Fruit fly (Drosophila melanogaster) whole organism, embryonic: Measurements from ENCODE around the gene CG14277.

Experiments
- CG10462 ChIP-seq: fragments of 200-800 bp; sonication (Bioruptor generic); optimal IDR thresholded peaks from 2 replicates; lab custom pipeline; 2016; ENCODE audit warnings: missing biosample characterization, missing genetic modification characterization
- CG11696 ChIP-seq: fragments of 200-800 bp; sonication (Bioruptor generic); IDR thresholded peaks from 2 replicates; pipeline ENCODE4 v1.3.6; 2022; ENCODE audit warnings: missing biosample characterization, missing genetic modification characterization
- CG13296 ChIP-seq: fragments of 200-800 bp; sonication (Bioruptor generic); optimal IDR thresholded peaks from 3 replicates; lab custom pipeline; 2018; ENCODE audit warnings: missing biosample characterization, mild to moderate bottlenecking, missing genetic modification characterization
- CG14014 ChIP-seq: fragments of 200-800 bp; sonication (Bioruptor generic); IDR thresholded peaks from 2 replicates; pipeline ENCODE4 v1.3.6; 2022; ENCODE audit warnings: missing biosample characterization, missing genetic modification characterization
- CG14441 ChIP-seq: fragments of 200-800 bp; sonication (Bioruptor generic); IDR thresholded peaks from 2 replicates; pipeline ENCODE4 v1.3.6; 2022; ENCODE audit warnings: missing biosample characterization, missing genetic modification characterization
- CG1603 ChIP-seq: fragments of 200-800 bp; sonication (Bioruptor generic); optimal IDR thresholded peaks from 2 replicates; lab custom pipeline; 2019; ENCODE audit warnings: missing biosample characterization, mild to moderate bottlenecking, missing genetic modification characterization, moderate library complexity
- CG16815 ChIP-seq: fragments of 200-800 bp; sonication (Bioruptor generic); optimal IDR thresholded peaks from 3 replicates; lab custom pipeline; 2017; ENCODE audit warnings: missing biosample characterization, mild to moderate bottlenecking, missing genetic modification characterization
- CG18476 ChIP-seq: fragments of 200-800 bp; sonication (Bioruptor generic); optimal IDR thresholded peaks from 2 replicates; lab custom pipeline; 2016; ENCODE audit warnings: missing biosample characterization, mild to moderate bottlenecking, missing genetic modification characterization
- CG18764 ChIP-seq: fragments of 200-800 bp; sonication (Bioruptor generic); optimal IDR thresholded peaks from 3 replicates; lab custom pipeline; 2016; ENCODE audit warnings: missing biosample characterization, missing genetic modification characterization
- CG32767 ChIP-seq: fragments of 200-800 bp; sonication (Bioruptor generic); IDR thresholded peaks from 2 replicates; pipeline ENCODE4 v1.3.6; 2022; ENCODE audit warnings: missing biosample characterization, missing genetic modification characterization
- CG4707 ChIP-seq: fragments of 200-800 bp; sonication (Bioruptor generic); optimal IDR thresholded peaks from 2 replicates; lab custom pipeline; 2018; ENCODE audit warnings: missing biosample characterization, mild to moderate bottlenecking, missing genetic modification characterization, moderate library complexity
- CG6689 ChIP-seq: fragments of 200-800 bp; sonication (Bioruptor generic); IDR thresholded peaks from 2 replicates; pipeline ENCODE4 v1.3.6; 2022; ENCODE audit warnings: missing biosample characterization, missing genetic modification characterization
- CG7786 ChIP-seq: fragments of 200-800 bp; sonication (Bioruptor generic); optimal IDR thresholded peaks from 2 replicates; lab custom pipeline; 2016; ENCODE audit warnings: missing biosample characterization, missing genetic modification characterization
- CG8089 ChIP-seq: fragments of 200-800 bp; sonication (Bioruptor generic); optimal IDR thresholded peaks from 3 replicates; lab custom pipeline; 2016; ENCODE audit warnings: missing biosample characterization, missing genetic modification characterization
- CG9437 ChIP-seq: fragments of 200-800 bp; sonication (Bioruptor generic); optimal IDR thresholded peaks from 2 replicates; lab custom pipeline; 2018; ENCODE audit warnings: missing biosample characterization, mild to moderate bottlenecking, missing genetic modification characterization
- CHES-1-like ChIP-seq: fragments of 200-800 bp; sonication (Bioruptor generic); optimal IDR thresholded peaks from 2 replicates; lab custom pipeline; 2016; ENCODE audit warnings: missing biosample characterization, missing genetic modification characterization
- D19B ChIP-seq: fragments of 200-800 bp; sonication (Bioruptor generic); optimal IDR thresholded peaks from 2 replicates; lab custom pipeline; 2017; ENCODE audit warnings: missing biosample characterization, mild to moderate bottlenecking, missing genetic modification characterization
- Fer3 ChIP-seq: fragments of 200-800 bp; sonication (Bioruptor generic); optimal IDR thresholded peaks from 2 replicates; lab custom pipeline; 2018; ENCODE audit warnings: missing biosample characterization, mild to moderate bottlenecking, missing genetic modification characterization, moderate library complexity
- Hr39 ChIP-seq: fragments of >200 bp; optimal IDR thresholded peaks from 2 replicates; lab custom pipeline; 2017
- Mrtf ChIP-seq: fragments of 200-800 bp; sonication (Bioruptor generic); IDR thresholded peaks from 3 replicates; pipeline ENCODE4 v1.3.6; 2022; ENCODE audit warnings: missing biosample characterization, missing genetic modification characterization
- Oli ChIP-seq: fragments of 200-800 bp; sonication (Bioruptor generic); optimal IDR thresholded peaks from 2 replicates; lab custom pipeline; 2018; ENCODE audit warnings: missing biosample characterization, mild to moderate bottlenecking, missing genetic modification characterization, moderate library complexity
- Rx ChIP-seq: fragments of 200-800 bp; sonication (Bioruptor generic); IDR thresholded peaks from 2 replicates; pipeline ENCODE4 v1.3.6; 2022; ENCODE audit warnings: missing biosample characterization, missing genetic modification characterization
- Sox102F ChIP-seq: fragments of 200-800 bp; sonication (Bioruptor generic); optimal IDR thresholded peaks from 2 replicates; lab custom pipeline; 2018; ENCODE audit warnings: missing biosample characterization, mild to moderate bottlenecking, missing genetic modification characterization, moderate library complexity
- al ChIP-seq: fragments of 200-800 bp; sonication (Bioruptor generic); IDR thresholded peaks from 2 replicates; pipeline ENCODE4 v1.3.6; 2022; ENCODE audit warnings: missing biosample characterization, missing genetic modification characterization
- bbx ChIP-seq: fragments of 200-800 bp; sonication (Bioruptor generic); IDR thresholded peaks from 2 replicates; pipeline ENCODE4 v1.3.6; 2022; ENCODE audit warnings: missing biosample characterization, missing genetic modification characterization; ENCODE audit not compliant: partially characterized antibody
- bigmax ChIP-seq: fragments of 200-800 bp; sonication (Bioruptor generic); optimal IDR thresholded peaks from 2 replicates; lab custom pipeline; 2018; ENCODE audit warnings: missing biosample characterization, mild to moderate bottlenecking, missing genetic modification characterization
- caup ChIP-seq: fragments of 200-800 bp; sonication (Bioruptor generic); optimal IDR thresholded peaks from 3 replicates; lab custom pipeline; 2017; ENCODE audit warnings: missing biosample characterization, mild to moderate bottlenecking, missing genetic modification characterization, moderate library complexity; ENCODE audit not compliant: severe bottlenecking
- cwo ChIP-seq: fragments of 200-800 bp; sonication (Bioruptor generic); optimal IDR thresholded peaks from 3 replicates; lab custom pipeline; 2017; ENCODE audit warnings: missing biosample characterization, missing genetic modification characterization, mild to moderate bottlenecking, moderate library complexity, missing genetic modification reagents
- dan ChIP-seq: fragments of 200-800 bp; sonication (Bioruptor generic); IDR thresholded peaks from 2 replicates; pipeline ENCODE4 v1.3.6; 2022; ENCODE audit warnings: missing biosample characterization, missing genetic modification characterization
- dm ChIP-seq: fragments of 200-800 bp; sonication (Bioruptor generic); optimal IDR thresholded peaks from 3 replicates; lab custom pipeline; 2016; ENCODE audit warnings: missing biosample characterization, missing genetic modification characterization
- en ChIP-seq: fragments of 200-800 bp; sonication (Bioruptor generic); optimal IDR thresholded peaks from 2 replicates; lab custom pipeline; 2016; ENCODE audit warnings: missing biosample characterization, missing genetic modification characterization
- fd102C ChIP-seq: fragments of 200-800 bp; sonication (Bioruptor generic); optimal IDR thresholded peaks from 2 replicates; lab custom pipeline; 2018; ENCODE audit warnings: missing biosample characterization, mild to moderate bottlenecking, missing genetic modification characterization, moderate library complexity
- h ChIP-seq: fragments of >200 bp; optimal IDR thresholded peaks from 2 replicates; lab custom pipeline; 2017
- hb ChIP-seq: fragments of 200-800 bp; sonication (Bioruptor generic); IDR thresholded peaks from 3 replicates; pipeline ENCODE4 v1.3.6; 2022; ENCODE audit warnings: missing biosample characterization, missing genetic modification characterization; ENCODE audit not compliant: partially characterized antibody
- inv ChIP-seq: fragments of 200-800 bp; sonication (Bioruptor generic); IDR thresholded peaks from 2 replicates; pipeline ENCODE4 v1.3.6; 2022; ENCODE audit warnings: missing biosample characterization, missing genetic modification characterization; ENCODE audit not compliant: partially characterized antibody
- lab ChIP-seq: fragments of 200-800 bp; sonication (Bioruptor generic); optimal IDR thresholded peaks from 3 replicates; lab custom pipeline; 2017; ENCODE audit warnings: missing biosample characterization, missing genetic modification characterization, mild to moderate bottlenecking, moderate library complexity, missing genetic modification reagents
- lbe ChIP-seq: fragments of 200-800 bp; sonication (Bioruptor generic); optimal IDR thresholded peaks from 2 replicates; lab custom pipeline; 2016; ENCODE audit warnings: missing biosample characterization, mild to moderate bottlenecking, missing genetic modification characterization
- pan ChIP-seq, 4 experiments: fragments of >200 bp in 3 of 4; fragments of 200-800 bp in 1 of 4; sonication (Bioruptor generic) in 1 of 4; optimal IDR thresholded peaks in 3 of 4; IDR thresholded peaks in 1 of 4; 2 replicates each; pipeline versions ENCODE4 v1.3.6 to Lab custom; 2017 to 2022; ENCODE audit warnings: missing biosample characterization in 2 of 4, missing genetic modification characterization in 2 of 4, mixed read lengths in 1 of 4
- pho ChIP-seq: fragments of 200-800 bp; sonication (Bioruptor generic); optimal IDR thresholded peaks from 2 replicates; lab custom pipeline; 2016; ENCODE audit warnings: missing biosample characterization, missing genetic modification characterization
- prd ChIP-seq, 3 experiments: fragments of >200 bp in 2 of 3; fragments of 200-800 bp in 1 of 3; sonication (Bioruptor generic) in 1 of 3; optimal IDR thresholded peaks in 2 of 3; IDR thresholded peaks in 1 of 3; 2 replicates in 2 of 3; 3 replicates in 1 of 3; pipeline versions ENCODE4 v1.3.6 to Lab custom; 2017 to 2022; ENCODE audit warnings: missing biosample characterization in 1 of 3, missing genetic modification characterization in 1 of 3
- ranshi ChIP-seq: fragments of 200-800 bp; sonication (Bioruptor generic); IDR thresholded peaks from 2 replicates; pipeline ENCODE4 v1.3.6; 2022; ENCODE audit warnings: missing biosample characterization, missing genetic modification characterization
- sisA ChIP-seq: fragments of 200-800 bp; sonication (Bioruptor generic); IDR thresholded peaks from 2 replicates; pipeline ENCODE4 v1.3.6; 2022; ENCODE audit warnings: missing biosample characterization, missing genetic modification characterization
- slbo ChIP-seq: fragments of 200-800 bp; sonication (Bioruptor generic); IDR thresholded peaks from 2 replicates; pipeline ENCODE4 v1.3.6; 2022; ENCODE audit warnings: missing biosample characterization, missing genetic modification characterization
- sob ChIP-seq: fragments of 200-800 bp; sonication (Bioruptor generic); IDR thresholded peaks from 2 replicates; pipeline ENCODE4 v1.3.6; 2022; ENCODE audit warnings: missing biosample characterization, missing genetic modification characterization
- ssp ChIP-seq: fragments of 200-800 bp; sonication (Bioruptor generic); IDR thresholded peaks from 2 replicates; pipeline ENCODE4 v1.3.6; 2022; ENCODE audit warnings: missing biosample characterization, missing genetic modification characterization
- trem ChIP-seq: fragments of 200-800 bp; optimal IDR thresholded peaks from 3 replicates; lab custom pipeline; 2019; ENCODE audit warnings: missing biosample characterization, mild to moderate bottlenecking, missing genetic modification characterization, moderate library complexity
- vfl ChIP-seq: fragments of 200-800 bp; sonication (Bioruptor generic); optimal IDR thresholded peaks from 2 replicates; lab custom pipeline; 2016; ENCODE audit warnings: missing biosample characterization, missing genetic modification characterization
- wdn ChIP-seq: fragments of 200-800 bp; sonication (Bioruptor generic); IDR thresholded peaks from 2 replicates; pipeline ENCODE4 v1.3.6; 2022; ENCODE audit warnings: missing biosample characterization, missing genetic modification characterization
- zfh1 ChIP-seq: fragments of 200-800 bp; sonication (Bioruptor generic); IDR thresholded peaks from 3 replicates; pipeline ENCODE4 v1.3.6; 2022; ENCODE audit warnings: missing biosample characterization, missing genetic modification characterization

CG14277 gene

dm6 chr2L:8241700-8242099 lies 586 bp upstream of the CG14277 start, which contains the start of gene Spn28F:
Spn28F (minus strand) TSS chr2L:8241800.
- TF ChIP-seq CG32767 (no peak), CHES-1-like (GFP tag; lab: Kevin White, UChicago) (no peak), CG4707 (no peak), bbx (GFP tag; lab: Robert Waterston, UW) (no peak), Sox102F (GFP tag; lab: Kevin White, UChicago) (no peak), h (no peak), CG13296 (no peak), trem (tag; lab: Kevin White, UChicago) (no peak), CG6689 (GFP tag; lab: Robert Waterston, UW) (no peak), dm (GFP tag; lab: Kevin White, UChicago) (no peak), lbe (GFP tag; lab: Kevin White, UChicago) (no peak), CG10462 (no peak), CG7786 (no peak), dan (GFP tag; lab: Robert Waterston, UW) (no peak), inv (GFP tag; lab: Robert Waterston, UW) (no peak)
- TF ChIP-seq, all 482 proteins: peak for 0

dm6 chr2L:8243903-8244302 lies 1.6 kb downstream of the CG14277 start, which contains the start of gene CG43057:
CG43057 (minus strand) TSS chr2L:8244003.
- TF ChIP-seq vfl (GFP tag; lab: Kevin White, UChicago) = no peak
- no peak for TF ChIP-seq bigmax
- TF ChIP-seq ranshi (GFP tag; lab: Robert Waterston, UW) = no peak
- TF ChIP-seq CG18764 (GFP tag; lab: Kevin White, UChicago) = no peak
- TF ChIP-seq en = no peak
- TF ChIP-seq hb = no peak

- TF ChIP-seq CG14441 (peak; percentile 36; the same call in 1 of the 2 replicates), Rx (GFP tag; lab: Robert Waterston, UW) (peak; percentile 21; the same call in 1 of the 2 replicates), caup (GFP tag; lab: Kevin White, UChicago) (no peak), CG1603 (tag; lab: Kevin White, UChicago) (no peak), sob (GFP tag; lab: Robert Waterston, UW) (no peak), lab (GFP tag; lab: Kevin White, UChicago) (peak; percentile 48), slbo (GFP tag; lab: Robert Waterston, UW) (peak; percentile 63), CG16815 (no peak), CG9437 (no peak), CG18476 (no peak), zfh1 (GFP tag; lab: Robert Waterston, UW) (peak; percentile 33; the same call in 1 of the 3 replicates), CG14014 (GFP tag; lab: Robert Waterston, UW) (0 out of 2 replicates have a peak, but pooled peaks have one; percentile 5), CG8089 (GFP tag; lab: Kevin White, UChicago) (no peak), Mrtf (GFP tag; lab: Robert Waterston, UW) (no peak), CG11696 (GFP tag; lab: Robert Waterston, UW) (peak; percentile 32; the same call in 1 of the 2 replicates), D19B (GFP tag; lab: Kevin White, UChicago) (peak; percentile 85), cwo (peak; percentile 18), pan (optimal IDR thresholded peaks at IDR 0.05; lab: Kevin White, UChicago) (no peak), pan (GFP tag; optimal IDR thresholded peaks at IDR 0.05 in 1 of 2, IDR thresholded peaks at IDR 0.05 in 1 of 2) (peak in 1 of 2 experiments; percentile 41), sisA (peak; percentile 20; the same call in 1 of the 2 replicates), wdn (GFP tag; lab: Robert Waterston, UW) (no peak), Hr39 (no peak), Fer3 (tag; lab: Kevin White, UChicago) (peak; percentile 48), ssp (no peak), pho (no peak), fd102C (GFP tag; lab: Kevin White, UChicago) (no peak), al (GFP tag; lab: Robert Waterston, UW) (no peak), Oli (tag; lab: Kevin White, UChicago) (peak; percentile 18), prd (optimal IDR thresholded peaks at IDR 0.05; lab: Kevin White, UChicago) (no peak), prd (GFP tag; IDR thresholded peaks at IDR 0.05; lab: Robert Waterston, UW) (peak; percentile 27; the same call in 1 of the 3 replicates)
Observed at dm6 chr2L:8255406-8255805, 13.1 kb downstream of the CG14277 start.
